Fruit fly (Drosophila melanogaster): Measurements from ENCODE around the gene Phb1.

dm6 chr2L:19112200-19112599 lies 11.5 kb downstream of the Phb1 start:
- TF ChIP-seq cnc (optimal IDR thresholded peaks at IDR 0.05) = no peak
- no peak for TF ChIP-seq cic (GFP tag; optimal IDR thresholded peaks at IDR 0.05)

All from whole organism, adult.